Worm (Caenorhabditis elegans): ENCODE measurements around the gene F52B11.5.

DNA sequence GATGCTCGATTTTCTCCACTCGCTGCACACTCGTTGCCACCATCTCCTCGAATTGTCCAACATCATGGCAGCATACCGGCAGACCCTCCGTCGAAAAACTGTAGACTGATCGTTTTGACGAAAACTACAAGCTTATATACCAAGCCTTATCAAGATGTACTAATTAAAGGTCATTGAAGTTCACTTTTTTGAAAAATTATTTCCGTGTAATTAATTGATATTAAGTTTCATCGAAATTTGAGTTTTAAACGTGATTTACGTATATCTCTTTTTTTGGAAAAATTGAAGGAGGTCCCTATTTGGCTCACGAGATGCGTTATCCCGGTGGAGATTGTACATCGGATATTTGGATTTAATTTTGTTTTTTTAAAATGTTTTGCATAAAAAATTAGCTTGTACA, 42.4 kb downstream of the F52B11.5 start, which contains the start of gene Y37A1B.4:
- TF ChIP-seq ztf-11 (tag; optimal IDR thresholded peaks at IDR 0.05) = no peak
- no peak for TF ChIP-seq mdl-1 (tag; optimal IDR thresholded peaks at IDR 0.05)
- no peak for TF ChIP-seq nhr-237 (tag; optimal IDR thresholded peaks at IDR 0.05)
- TF ChIP-seq dmd-9 (GFP tag; IDR thresholded peaks at IDR 0.05) = no peak
- TF ChIP-seq Y75B8A.6 (GFP tag; IDR thresholded peaks at IDR 0.05) = no peak
- TF ChIP-seq duxl-1 (tag; optimal IDR thresholded peaks at IDR 0.05; ENCODE audit: poor library complexity) = no peak
- no peak for TF ChIP-seq T20F7.1 (GFP tag; optimal IDR thresholded peaks at IDR 0.05)
- no peak for TF ChIP-seq ztf-7 (tag; optimal IDR thresholded peaks at IDR 0.05)
- TF ChIP-seq R02D3.7 (tag; optimal IDR thresholded peaks at IDR 0.05) = no peak
- TF ChIP-seq jun-1 (tag; optimal IDR thresholded peaks at IDR 0.05) = no peak
- no peak for TF ChIP-seq mep-1 (tag; optimal IDR thresholded peaks at IDR 0.05)
- TF ChIP-seq ama-1 (optimal IDR thresholded peaks at IDR 0.05) = no peak
- no peak for TF ChIP-seq skn-1 (tag; optimal IDR thresholded peaks at IDR 0.05)

All from whole organism, L4 larva.